Fruit fly (Drosophila melanogaster): Measurements from ENCODE around the gene CG6845.

CG6845 gene

dm6 chr3L:165981-166788, 20.0 kb downstream of the CG6845 start (continued):
- TF ChIP-seq ftz-f1 (GFP tag; optimal IDR thresholded peaks at IDR 0.05), result no peak
- no peak for TF ChIP-seq MBD-R2 (GFP tag; IDR thresholded peaks at IDR 0.05)
- TF ChIP-seq CG4424 (GFP tag; optimal IDR thresholded peaks at IDR 0.05), result peak; percentile 54
- TF ChIP-seq CG9817 (tag; optimal IDR thresholded peaks at IDR 0.05), result no peak
- TF ChIP-seq cato (GFP tag; optimal IDR thresholded peaks at IDR 0.05; ENCODE audit: borderline replicate concordance), result no peak
- no peak for TF ChIP-seq dati (GFP tag; IDR thresholded peaks at IDR 0.05)
- peak; percentile 60 for TF ChIP-seq Med (GFP tag)
- peak; percentile 40 for TF ChIP-seq CG15601 (tag; optimal IDR thresholded peaks at IDR 0.05)
- no peak for TF ChIP-seq CG6272 (GFP tag; IDR thresholded peaks at IDR 0.05)
- TF ChIP-seq CG13424 (tag; optimal IDR thresholded peaks at IDR 0.05), result peak; percentile 27
- TF ChIP-seq CG11398 (GFP tag; optimal IDR thresholded peaks at IDR 0.05), result no peak
- no peak for TF ChIP-seq Deaf1 (tag; optimal IDR thresholded peaks at IDR 0.05)
- TF ChIP-seq insv (GFP tag; optimal IDR thresholded peaks at IDR 0.05), result no peak
- TF ChIP-seq CG10366 (GFP tag; IDR thresholded peaks at IDR 0.05), result 0 out of 2 replicates have a peak, but pooled peaks have one; percentile 11
- TF ChIP-seq NK7.1 (GFP tag; optimal IDR thresholded peaks at IDR 0.05), result no peak
- peak; percentile 23 for TF ChIP-seq CG3281 (GFP tag; optimal IDR thresholded peaks at IDR 0.05)
- peak; percentile 14 for TF ChIP-seq CG18764 (GFP tag; optimal IDR thresholded peaks at IDR 0.05)
- TF ChIP-seq CG16779 (GFP tag; IDR thresholded peaks at IDR 0.05), result no peak
- TF ChIP-seq CG10147 (GFP tag; optimal IDR thresholded peaks at IDR 0.05), result no peak
- no peak for TF ChIP-seq CG5953 (GFP tag; IDR thresholded peaks at IDR 0.05)
- no peak for TF ChIP-seq MTF-1 (GFP tag; optimal IDR thresholded peaks at IDR 0.05; ENCODE audit: borderline replicate concordance)
- no peak for TF ChIP-seq Gug (GFP tag; IDR thresholded peaks at IDR 0.05)
- no peak for TF ChIP-seq nerfin-1 (tag; optimal IDR thresholded peaks at IDR 0.05)
- no peak for TF ChIP-seq Tbp (GFP tag; optimal IDR thresholded peaks at IDR 0.05)
- no peak for TF ChIP-seq Hand (GFP tag; optimal IDR thresholded peaks at IDR 0.05)
- TF ChIP-seq CG42726 (GFP tag; IDR thresholded peaks at IDR 0.05; ENCODE audit: partially characterized antibody), result no peak
- no peak for TF ChIP-seq YL-1 (GFP tag; optimal IDR thresholded peaks at IDR 0.05)
- peak; percentile 3 for TF ChIP-seq CG17359 (tag; optimal IDR thresholded peaks at IDR 0.05)
- peak; percentile 76 for TF ChIP-seq zf30C (GFP tag; optimal IDR thresholded peaks at IDR 0.05)
- no peak for TF ChIP-seq knrl (GFP tag; IDR thresholded peaks at IDR 0.05; ENCODE audit: partially characterized antibody)
- TF ChIP-seq row (GFP tag; IDR thresholded peaks at IDR 0.05), result 0 out of 3 replicates have a peak, but pooled peaks have one; percentile 24
- peak; percentile 49 for TF ChIP-seq CG17328 (GFP tag; IDR thresholded peaks at IDR 0.05)
- no peak for TF ChIP-seq CG1024 (GFP tag; IDR thresholded peaks at IDR 0.05)
- no peak for TF ChIP-seq CG3407 (GFP tag; optimal IDR thresholded peaks at IDR 0.05)
- no peak for TF ChIP-seq CG9609 (GFP tag; optimal IDR thresholded peaks at IDR 0.05)
- TF ChIP-seq CG15514 (GFP tag; optimal IDR thresholded peaks at IDR 0.05), result no peak
- TF ChIP-seq sens-2 (GFP tag; IDR thresholded peaks at IDR 0.05), result no peak
- 0 out of 3 replicates have a peak, but pooled peaks have one; percentile 45 for TF ChIP-seq ken (GFP tag; IDR thresholded peaks at IDR 0.05)
- no peak for TF ChIP-seq Atf6 (GFP tag; IDR thresholded peaks at IDR 0.05)
- TF ChIP-seq gfzf (GFP tag; optimal IDR thresholded peaks at IDR 0.05), result no peak
- TF ChIP-seq CG12942 (GFP tag; optimal IDR thresholded peaks at IDR 0.05), result no peak
- TF ChIP-seq ERR (GFP tag; optimal IDR thresholded peaks at IDR 0.05), result no peak
- no peak for TF ChIP-seq mam (GFP tag; optimal IDR thresholded peaks at IDR 0.05)
- TF ChIP-seq trem (tag; optimal IDR thresholded peaks at IDR 0.05), result peak; percentile 20
- peak; percentile 41 for TF ChIP-seq dmrt11E (tag; optimal IDR thresholded peaks at IDR 0.05)
- peak; percentile 2 for TF ChIP-seq lilli (GFP tag; optimal IDR thresholded peaks at IDR 0.05)
- no peak for TF ChIP-seq grn (GFP tag; optimal IDR thresholded peaks at IDR 0.05)
- TF ChIP-seq Dref (GFP tag; IDR thresholded peaks at IDR 0.05), result no peak
- TF ChIP-seq zfh2 (GFP tag; optimal IDR thresholded peaks at IDR 0.05), result no peak
- TF ChIP-seq h (optimal IDR thresholded peaks at IDR 0.05), result no peak

All from whole organism, embryonic.